Fruit fly (Drosophila melanogaster) whole organism, embryonic: ENCODE results near the gene CG5104.

Source experiments
- Abd-B ChIP-seq: fragments of 200-800 bp; sonication (Bioruptor generic); optimal IDR thresholded peaks from 2 replicates; lab custom pipeline; 2018; ENCODE audit warnings: missing biosample characterization, mild to moderate bottlenecking, missing genetic modification characterization, moderate library complexity
- Asciz ChIP-seq: fragments of 200-800 bp; sonication (Bioruptor generic); optimal IDR thresholded peaks from 2 replicates; lab custom pipeline; 2017; ENCODE audit warnings: missing biosample characterization, mild to moderate bottlenecking, missing genetic modification characterization, missing genetic modification reagents
- B-H2 ChIP-seq: fragments of 200-800 bp; sonication (Bioruptor generic); optimal IDR thresholded peaks from 2 replicates; lab custom pipeline; 2018; ENCODE audit warnings: missing biosample characterization, mild to moderate bottlenecking, missing genetic modification characterization
- BEAF-32 ChIP-seq: fragments of 200-800 bp; sonication (Bioruptor generic); optimal IDR thresholded peaks from 3 replicates; lab custom pipeline; 2017; ENCODE audit warnings: missing biosample characterization, missing genetic modification characterization, mild to moderate bottlenecking, moderate library complexity, missing genetic modification reagents
- CG10565 ChIP-seq: fragments of 200-800 bp; sonication (Bioruptor generic); optimal IDR thresholded peaks from 3 replicates; lab custom pipeline; 2016; ENCODE audit warnings: missing biosample characterization, mild to moderate bottlenecking, missing genetic modification characterization
- CG11695 ChIP-seq: fragments of 200-800 bp; sonication (Bioruptor generic); IDR thresholded peaks from 3 replicates; pipeline ENCODE4 v1.3.6; 2022; ENCODE audit warnings: missing biosample characterization, missing genetic modification characterization
- CG14667 ChIP-seq: fragments of 200-800 bp; sonication (Bioruptor generic); IDR thresholded peaks from 2 replicates; pipeline ENCODE4 v1.3.6; 2022; ENCODE audit warnings: missing biosample characterization, missing genetic modification characterization
- CG15514 ChIP-seq: fragments of 200-800 bp; sonication (Bioruptor generic); optimal IDR thresholded peaks from 3 replicates; lab custom pipeline; 2017; ENCODE audit warnings: missing biosample characterization, missing genetic modification characterization, mild to moderate bottlenecking, moderate library complexity, missing genetic modification reagents
- CG17802 ChIP-seq: fragments of 200-800 bp; sonication (Bioruptor generic); optimal IDR thresholded peaks from 2 replicates; lab custom pipeline; 2018; ENCODE audit warnings: missing biosample characterization, mild to moderate bottlenecking, missing genetic modification characterization, moderate library complexity
- CG17829 ChIP-seq: fragments of 200-800 bp; optimal IDR thresholded peaks from 2 replicates; lab custom pipeline; 2019; ENCODE audit warnings: missing biosample characterization, mild to moderate bottlenecking, missing genetic modification characterization, moderate library complexity
- CG2120 ChIP-seq: fragments of 200-800 bp; sonication (Bioruptor generic); optimal IDR thresholded peaks from 3 replicates; lab custom pipeline; 2016; ENCODE audit warnings: missing biosample characterization, missing genetic modification characterization
- CG2712 ChIP-seq: fragments of 200-800 bp; optimal IDR thresholded peaks from 3 replicates; lab custom pipeline; 2019; ENCODE audit warnings: missing biosample characterization, mild to moderate bottlenecking, missing genetic modification characterization, moderate library complexity
- CG34422 ChIP-seq: fragments of 200-800 bp; sonication (Bioruptor generic); IDR thresholded peaks from 3 replicates; pipeline ENCODE4 v1.3.6; 2022; ENCODE audit warnings: missing biosample characterization, missing genetic modification characterization
- CG3838 ChIP-seq: fragments of 200-800 bp; sonication (Bioruptor generic); optimal IDR thresholded peaks from 3 replicates; lab custom pipeline; 2016; ENCODE audit warnings: missing biosample characterization, missing genetic modification characterization
- CG43689 ChIP-seq: fragments of 200-800 bp; sonication (Bioruptor generic); IDR thresholded peaks from 2 replicates; pipeline ENCODE4 v1.3.6; 2022; ENCODE audit warnings: missing biosample characterization, missing genetic modification characterization
- CG6689 ChIP-seq: fragments of 200-800 bp; sonication (Bioruptor generic); IDR thresholded peaks from 2 replicates; pipeline ENCODE4 v1.3.6; 2022; ENCODE audit warnings: missing biosample characterization, missing genetic modification characterization
- CG7839 ChIP-seq: fragments of 200-800 bp; sonication (Bioruptor generic); optimal IDR thresholded peaks from 3 replicates; lab custom pipeline; 2018; ENCODE audit warnings: missing biosample characterization, mild to moderate bottlenecking, missing genetic modification characterization, moderate library complexity
- CG7928 ChIP-seq: fragments of 200-800 bp; sonication (Bioruptor generic); optimal IDR thresholded peaks from 2 replicates; lab custom pipeline; 2017; ENCODE audit warnings: missing biosample characterization, mild to moderate bottlenecking, missing genetic modification characterization
- CG9932 ChIP-seq: fragments of 200-800 bp; sonication (Bioruptor generic); IDR thresholded peaks from 2 replicates; pipeline ENCODE4 v1.3.6; 2022; ENCODE audit warnings: missing biosample characterization, missing genetic modification characterization
- Deaf1 ChIP-seq: fragments of 200-800 bp; optimal IDR thresholded peaks from 3 replicates; lab custom pipeline; 2019; ENCODE audit warnings: missing biosample characterization, mild to moderate bottlenecking, missing genetic modification characterization, moderate library complexity
- Doc3 ChIP-seq: fragments of 200-800 bp; sonication (Bioruptor generic); IDR thresholded peaks from 3 replicates; pipeline ENCODE4 v1.3.6; 2022; ENCODE audit warnings: missing biosample characterization, missing genetic modification characterization; ENCODE audit not compliant: partially characterized antibody
- Eip74EF ChIP-seq, 2 experiments: fragments of 200-800 bp in 1 of 2; fragments of >200 bp in 1 of 2; sonication (Bioruptor generic) in 1 of 2; optimal IDR thresholded peaks; 2 replicates each; lab custom pipeline; 2017 to 2019; ENCODE audit warnings: missing biosample characterization in 2 of 2, missing genetic modification characterization in 2 of 2, mild to moderate bottlenecking in 1 of 2, moderate library complexity in 1 of 2
- GATAe ChIP-seq: fragments of 200-800 bp; sonication (Bioruptor generic); conservative IDR thresholded peaks from 2 replicates; pipeline ENCODE4 v1.3.6; 2022; ENCODE audit warnings: missing biosample characterization, missing genetic modification characterization
- HLHmδ ChIP-seq: fragments of 200-800 bp; sonication (Bioruptor generic); optimal IDR thresholded peaks from 2 replicates; lab custom pipeline; 2018; ENCODE audit warnings: missing biosample characterization, mild to moderate bottlenecking, missing genetic modification characterization, moderate library complexity
- HmgZ ChIP-seq: fragments of 200-800 bp; sonication (Bioruptor generic); optimal IDR thresholded peaks from 2 replicates; lab custom pipeline; 2018; ENCODE audit warnings: missing biosample characterization, mild to moderate bottlenecking, missing genetic modification characterization
- MBD-R2 ChIP-seq: fragments of 200-800 bp; sonication (Bioruptor generic); IDR thresholded peaks from 2 replicates; pipeline ENCODE4 v1.3.6; 2022; ENCODE audit warnings: missing biosample characterization, missing genetic modification characterization
- Med ChIP-seq: fragments of 200-800 bp; sonication (Bioruptor generic); peaks from one replicate; lab custom pipeline; 2016; ENCODE audit warnings: missing biosample characterization, missing genetic modification characterization, mild to moderate bottlenecking, inconsistent platforms, moderate library complexity
- NK7.1 ChIP-seq: fragments of 200-800 bp; sonication (Bioruptor generic); optimal IDR thresholded peaks from 3 replicates; lab custom pipeline; 2016; ENCODE audit warnings: missing biosample characterization, missing genetic modification characterization
- Optix ChIP-seq: fragments of 200-800 bp; sonication (Bioruptor generic); IDR thresholded peaks from 3 replicates; pipeline ENCODE4 v1.3.6; 2022; ENCODE audit warnings: missing biosample characterization, missing genetic modification characterization
- Ravus ChIP-seq: fragments of 200-800 bp; sonication (Bioruptor generic); IDR thresholded peaks from 2 replicates; pipeline ENCODE4 v1.3.6; 2022; ENCODE audit warnings: missing biosample characterization, missing genetic modification characterization
- Sry-β ChIP-seq: fragments of 200-800 bp; sonication (Bioruptor generic); optimal IDR thresholded peaks from 2 replicates; lab custom pipeline; 2018; ENCODE audit warnings: missing biosample characterization, mild to moderate bottlenecking, missing genetic modification characterization, moderate library complexity
- Sry-δ ChIP-seq: fragments of 200-800 bp; sonication (Bioruptor generic); optimal IDR thresholded peaks from 2 replicates; lab custom pipeline; 2016; ENCODE audit warnings: missing biosample characterization, missing genetic modification characterization
- Xbp1 ChIP-seq: fragments of 200-800 bp; sonication (Bioruptor generic); optimal IDR thresholded peaks from 3 replicates; lab custom pipeline; 2016; ENCODE audit warnings: missing biosample characterization, mild to moderate bottlenecking, missing genetic modification characterization
- YL-1 ChIP-seq: fragments of 200-800 bp; sonication (Bioruptor generic); optimal IDR thresholded peaks from 3 replicates; lab custom pipeline; 2017; ENCODE audit warnings: missing biosample characterization, mild to moderate bottlenecking, missing genetic modification characterization
- ara ChIP-seq: fragments of 200-800 bp; sonication (Bioruptor generic); IDR thresholded peaks from 2 replicates; pipeline ENCODE4 v1.3.6; 2022; ENCODE audit warnings: missing biosample characterization, missing genetic modification characterization
- corto ChIP-seq: fragments of 200-800 bp; sonication (Bioruptor generic); optimal IDR thresholded peaks from 2 replicates; lab custom pipeline; 2016; ENCODE audit warnings: missing biosample characterization, mild to moderate bottlenecking, missing genetic modification characterization, moderate library complexity
- dan ChIP-seq: fragments of 200-800 bp; sonication (Bioruptor generic); IDR thresholded peaks from 2 replicates; pipeline ENCODE4 v1.3.6; 2022; ENCODE audit warnings: missing biosample characterization, missing genetic modification characterization
- dmrt99B ChIP-seq: fragments of 200-800 bp; sonication (Bioruptor generic); optimal IDR thresholded peaks from 2 replicates; lab custom pipeline; 2018; ENCODE audit warnings: missing biosample characterization, mild to moderate bottlenecking, missing genetic modification characterization, moderate library complexity
- gem ChIP-seq: fragments of 200-800 bp; sonication (Bioruptor generic); optimal IDR thresholded peaks from 2 replicates; lab custom pipeline; 2019; ENCODE audit warnings: missing biosample characterization, mild to moderate bottlenecking, missing genetic modification characterization, moderate library complexity
- gro ChIP-seq: fragments of 200-800 bp; sonication (Bioruptor generic); optimal IDR thresholded peaks from 2 replicates; lab custom pipeline; 2016; ENCODE audit warnings: missing biosample characterization, missing genetic modification characterization
- jigr1 ChIP-seq: fragments of 200-800 bp; sonication (Bioruptor generic); IDR thresholded peaks from 3 replicates; pipeline ENCODE4 v1.3.6; 2022; ENCODE audit warnings: missing biosample characterization, missing genetic modification characterization
- ken ChIP-seq: fragments of 200-800 bp; sonication (Bioruptor generic); IDR thresholded peaks from 3 replicates; pipeline ENCODE4 v1.3.6; 2022; ENCODE audit warnings: missing biosample characterization, missing genetic modification characterization
- knrl ChIP-seq: fragments of 200-800 bp; sonication (Bioruptor generic); IDR thresholded peaks from 3 replicates; pipeline ENCODE4 v1.3.6; 2022; ENCODE audit warnings: missing biosample characterization, missing genetic modification characterization; ENCODE audit not compliant: partially characterized antibody
- mld ChIP-seq: fragments of 200-800 bp; sonication (Bioruptor generic); IDR thresholded peaks from 3 replicates; pipeline ENCODE4 v1.3.6; 2022; ENCODE audit warnings: missing biosample characterization, missing genetic modification characterization; ENCODE audit not compliant: partially characterized antibody
- nerfin-1 ChIP-seq: fragments of 200-800 bp; sonication (Bioruptor generic); optimal IDR thresholded peaks from 3 replicates; lab custom pipeline; 2019; ENCODE audit warnings: missing biosample characterization, mild to moderate bottlenecking, missing genetic modification characterization, moderate library complexity
- run ChIP-seq: fragments of 200-800 bp; sonication (Bioruptor generic); optimal IDR thresholded peaks from 3 replicates; lab custom pipeline; 2018; ENCODE audit warnings: missing biosample characterization, mild to moderate bottlenecking, missing genetic modification characterization
- sug ChIP-seq: fragments of 200-800 bp; optimal IDR thresholded peaks from 2 replicates; lab custom pipeline; 2019; ENCODE audit warnings: missing biosample characterization, mild to moderate bottlenecking, missing genetic modification characterization, moderate library complexity
- unc-4 ChIP-seq: fragments of 200-800 bp; sonication (Bioruptor generic); IDR thresholded peaks from 2 replicates; pipeline ENCODE4 v1.3.6; 2022; ENCODE audit warnings: missing biosample characterization, missing genetic modification characterization; ENCODE audit not compliant: partially characterized antibody

Gene CG5104

dm6 chr3L:20497124-20497996 is 23.4 kb upstream of the CG5104 start, which contains the start of gene CG32425 (continued):
- TF ChIP-seq Abd-B, result no peak
- TF ChIP-seq CG6689 (GFP tag; lab: Robert Waterston, UW), result no peak
- no peak for TF ChIP-seq Eip74EF (GFP tag; optimal IDR thresholded peaks at IDR 0.05; lab: Kevin White, UChicago)
- peak; percentile 51 for TF ChIP-seq YL-1
- no peak for TF ChIP-seq CG17802 (tag; lab: Kevin White, UChicago)
- TF ChIP-seq dan (GFP tag; lab: Robert Waterston, UW), result no peak
- TF ChIP-seq Xbp1, result peak; percentile 1
- TF ChIP-seq CG43689, result no peak
- peak; percentile 28 for TF ChIP-seq CG2120 (GFP tag; lab: Kevin White, UChicago)
- TF ChIP-seq mld (GFP tag; lab: Robert Waterston, UW), result no peak
- TF ChIP-seq nerfin-1, result peak; percentile 8
- no peak for TF ChIP-seq run
- TF ChIP-seq GATAe (GFP tag; lab: Robert Waterston, UW), result no peak
- no peak for TF ChIP-seq knrl (GFP tag; lab: Robert Waterston, UW)
- TF ChIP-seq Doc3 (GFP tag; lab: Robert Waterston, UW), result no peak
- peak; percentile 27; the same call in 1 of the 2 replicates for TF ChIP-seq unc-4 (GFP tag; lab: Robert Waterston, UW)
- TF ChIP-seq CG10565 (GFP tag; lab: Kevin White, UChicago), result no peak
- no peak for TF ChIP-seq Sry-δ (GFP tag; lab: Kevin White, UChicago)
- peak; percentile 41 for TF ChIP-seq Med (GFP tag; lab: Kevin White, UChicago)
- TF ChIP-seq CG9932 (GFP tag; lab: Robert Waterston, UW), result peak; percentile 35; the same call in 1 of the 2 replicates
- TF ChIP-seq NK7.1 (GFP tag; lab: Kevin White, UChicago), result no peak
- TF ChIP-seq sug, result peak; percentile 15
- TF ChIP-seq dmrt99B, result no peak
- TF ChIP-seq CG3838 (GFP tag; lab: Kevin White, UChicago), result no peak
- no peak for TF ChIP-seq Asciz (GFP tag; lab: Kevin White, UChicago)
- no peak for TF ChIP-seq Deaf1
- TF ChIP-seq jigr1 (GFP tag; lab: Robert Waterston, UW), result no peak
- no peak for TF ChIP-seq CG7928 (GFP tag; lab: Kevin White, UChicago)
- peak; percentile 64 for TF ChIP-seq Sry-β (GFP tag; lab: Kevin White, UChicago)
- TF ChIP-seq CG14667 (GFP tag; lab: Robert Waterston, UW), result no peak
- TF ChIP-seq CG34422, result peak; percentile 55; the same call in 2 of the 3 replicates
- TF ChIP-seq MBD-R2, result peak; percentile 62
- TF ChIP-seq CG2712 (tag; lab: Kevin White, UChicago), result peak; percentile 23
- peak; percentile 18 for TF ChIP-seq CG7839 (tag; lab: Kevin White, UChicago)
- TF ChIP-seq CG11695 (GFP tag; lab: Robert Waterston, UW), result no peak
- TF ChIP-seq Ravus, result no peak
- TF ChIP-seq gem (tag; lab: Kevin White, UChicago), result peak; percentile 48
- peak; percentile 6 for TF ChIP-seq CG17829 (tag; lab: Kevin White, UChicago)
- peak; percentile 15 for TF ChIP-seq HmgZ (tag; lab: Kevin White, UChicago)
- peak; percentile 36 for TF ChIP-seq gro
- no peak for TF ChIP-seq B-H2
- TF ChIP-seq CG15514 (GFP tag; lab: Kevin White, UChicago), result peak; percentile 91
- peak; percentile 49; the same call in 1 of the 3 replicates for TF ChIP-seq ken (GFP tag; lab: Robert Waterston, UW)
- no peak for TF ChIP-seq HLHmδ (GFP tag; lab: Kevin White, UChicago)
- no peak for TF ChIP-seq Optix (GFP tag; lab: Robert Waterston, UW)
- no peak for TF ChIP-seq ara (GFP tag; lab: Robert Waterston, UW)
- peak; percentile 35 for TF ChIP-seq BEAF-32 (GFP tag; lab: Kevin White, UChicago)
- no peak for TF ChIP-seq corto (GFP tag; lab: Kevin White, UChicago)
